Fruit fly (Drosophila melanogaster): Measurements from ENCODE around the gene CG2983.

The CG2983 gene

dm6 chr2L:2804634-2805311 lies 42.7 kb upstream of the CG2983 start, which contains the start of gene daw (continued):
- TF ChIP-seq CG32532 (GFP tag; IDR thresholded peaks at IDR 0.05): peak; percentile 9; the same call in 1 of the 2 replicates
- no peak for TF ChIP-seq MTF-1 (GFP tag; optimal IDR thresholded peaks at IDR 0.05; ENCODE audit: borderline replicate concordance)
- TF ChIP-seq ftz-f1 (GFP tag; optimal IDR thresholded peaks at IDR 0.05): peak; percentile 11
- peak; percentile 93 for TF ChIP-seq sug (tag; optimal IDR thresholded peaks at IDR 0.05)
- TF ChIP-seq chn (GFP tag; optimal IDR thresholded peaks at IDR 0.05): peak; percentile 21
- TF ChIP-seq CG5180 (GFP tag; optimal IDR thresholded peaks at IDR 0.05): peak; percentile 99
- peak; percentile 81 for TF ChIP-seq CG13624 (GFP tag; optimal IDR thresholded peaks at IDR 0.05)
- TF ChIP-seq CG11723 (GFP tag; optimal IDR thresholded peaks at IDR 0.05): no peak

DNA sequence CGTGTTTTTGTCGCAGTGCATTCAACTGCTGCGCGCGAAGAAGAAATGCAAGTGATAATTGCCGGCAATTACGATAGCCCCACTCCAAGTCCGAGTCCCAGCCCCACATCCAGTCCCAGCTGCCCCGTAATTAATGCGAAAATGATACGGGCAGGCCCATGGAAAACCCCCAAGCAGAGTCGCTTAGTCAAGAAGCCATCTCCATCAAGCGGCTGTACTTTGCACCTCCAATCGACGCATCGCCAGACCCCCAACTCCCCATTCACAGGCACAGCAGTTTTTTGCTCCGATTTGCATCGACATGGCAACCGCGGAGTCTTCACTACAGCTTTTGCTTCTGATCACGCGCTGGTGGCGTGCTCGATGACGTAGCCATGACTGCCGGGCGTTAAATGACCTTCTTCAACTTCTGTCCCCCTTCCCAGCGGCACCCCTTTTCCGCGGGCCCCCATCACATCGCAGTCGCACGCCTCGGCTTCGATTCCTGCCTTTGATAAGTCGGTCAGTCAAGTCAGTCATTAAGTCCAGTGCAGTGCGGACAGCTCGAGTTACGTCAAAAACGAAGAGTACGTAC lies 41.2 kb upstream of the CG2983 start:
- TF ChIP-seq CG7987 (GFP tag; optimal IDR thresholded peaks at IDR 0.05) (peak; percentile 87), CG11560 (tag; IDR thresholded peaks at IDR 0.05) (0 out of 3 replicates have a peak, but pooled peaks have one; percentile 26), CG11093 (GFP tag; IDR thresholded peaks at IDR 0.05) (no peak), nom (GFP tag; optimal IDR thresholded peaks at IDR 0.05) (peak; percentile 96), Med (GFP tag) (no peak), crol (GFP tag; IDR thresholded peaks at IDR 0.05) (peak; percentile 39; the same call in 1 of the 2 replicates), chinmo (GFP tag; IDR thresholded peaks at IDR 0.05; ENCODE audit: partially characterized antibody) (0 out of 4 replicates have a peak, but pooled peaks have one; percentile 16), bsh (GFP tag; optimal IDR thresholded peaks at IDR 0.05) (peak in 1 of 2 experiments; percentile 63), BtbVII (GFP tag; optimal IDR thresholded peaks at IDR 0.05) (peak; percentile 13), cwo (GFP tag; optimal IDR thresholded peaks at IDR 0.05) (peak; percentile 38)

DNA sequence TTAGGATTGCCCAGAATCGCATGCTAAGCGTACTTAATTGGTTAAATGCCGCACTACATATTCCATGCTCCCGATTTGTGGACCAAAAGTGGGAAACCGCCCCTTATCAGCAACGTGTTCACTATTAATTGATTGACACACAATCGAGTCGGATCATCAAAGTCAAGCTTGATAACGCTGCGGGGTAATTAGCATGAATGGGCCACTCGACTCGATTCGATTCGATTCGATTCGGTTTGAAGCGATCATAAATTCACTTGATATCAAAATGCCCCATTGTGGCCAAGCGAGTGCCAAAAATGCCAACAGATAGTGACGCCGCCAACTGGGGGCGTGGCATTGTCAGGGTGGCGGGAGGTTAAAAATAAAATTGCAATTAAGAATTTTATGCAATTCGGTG lies 39.8 kb upstream of the CG2983 start:
- TF ChIP-seq rib (GFP tag; IDR thresholded peaks at IDR 0.05): no peak
- no peak for TF ChIP-seq CG3726 (GFP tag; IDR thresholded peaks at IDR 0.05)
- no peak for TF ChIP-seq Usf (GFP tag; optimal IDR thresholded peaks at IDR 0.05)
- TF ChIP-seq gsb-n (tag; optimal IDR thresholded peaks at IDR 0.05): peak; percentile 53
- no peak for TF ChIP-seq CG13894 (tag; optimal IDR thresholded peaks at IDR 0.05)
- TF ChIP-seq sd (tag; optimal IDR thresholded peaks at IDR 0.05): no peak
- no peak for TF ChIP-seq CG18262 (tag; optimal IDR thresholded peaks at IDR 0.05)
- no peak for TF ChIP-seq CG2120 (GFP tag; optimal IDR thresholded peaks at IDR 0.05)
- TF ChIP-seq CG13287 (GFP tag; IDR thresholded peaks at IDR 0.05; ENCODE audit: partially characterized antibody): no peak
- no peak for TF ChIP-seq pita (GFP tag; optimal IDR thresholded peaks at IDR 0.05)
- TF ChIP-seq sima (GFP tag; optimal IDR thresholded peaks at IDR 0.05): no peak
- no peak for TF ChIP-seq MTF-1 (GFP tag; optimal IDR thresholded peaks at IDR 0.05; ENCODE audit: borderline replicate concordance)
- TF ChIP-seq HLH4C (GFP tag; IDR thresholded peaks at IDR 0.05; ENCODE audit: partially characterized antibody): no peak
- TF ChIP-seq abd-A (tag; optimal IDR thresholded peaks at IDR 0.05): no peak
- no peak for TF ChIP-seq HLH3B (GFP tag; IDR thresholded peaks at IDR 0.05)
- TF ChIP-seq sens (GFP tag): peak; percentile 13
- TF ChIP-seq Sox102F (GFP tag; optimal IDR thresholded peaks at IDR 0.05): no peak
- no peak for TF ChIP-seq CG7271 (tag; optimal IDR thresholded peaks at IDR 0.05)
- TF ChIP-seq BtbVII (GFP tag; optimal IDR thresholded peaks at IDR 0.05): no peak
- no peak for TF ChIP-seq CG43689 (GFP tag; IDR thresholded peaks at IDR 0.05)
- no peak for TF ChIP-seq B-H2 (GFP tag; optimal IDR thresholded peaks at IDR 0.05)
- no peak for TF ChIP-seq tap (tag; optimal IDR thresholded peaks at IDR 0.05)
- TF ChIP-seq CG4730 (GFP tag; IDR thresholded peaks at IDR 0.05): no peak
- TF ChIP-seq CG13296 (GFP tag; optimal IDR thresholded peaks at IDR 0.05): no peak
- peak; percentile 78 for TF ChIP-seq exex (tag; optimal IDR thresholded peaks at IDR 0.05)
- no peak for TF ChIP-seq CG10321 (GFP tag; IDR thresholded peaks at IDR 0.05)
- TF ChIP-seq Ets97D (GFP tag; optimal IDR thresholded peaks at IDR 0.05): no peak
- no peak for TF ChIP-seq crp (GFP tag; optimal IDR thresholded peaks at IDR 0.05)
- no peak for TF ChIP-seq CG4854 (GFP tag; optimal IDR thresholded peaks at IDR 0.05)
- no peak for TF ChIP-seq CG3065 (GFP tag; optimal IDR thresholded peaks at IDR 0.05)

All from whole organism, embryonic.